Worm (Caenorhabditis elegans) whole organism, young adult: ENCODE data around the gene R09A1.3.

Experiments used
- B0261.1 ChIP-seq: sonication (generic microtip); optimal IDR thresholded peaks from 2 replicates; lab custom pipeline; 2016; ENCODE audit warnings: mild to moderate bottlenecking, missing genetic modification characterization, moderate library complexity, missing compliant biosample characterization
- C17E4.6 ChIP-seq: fragments of 200-800 bp; sonication (Bioruptor generic); IDR thresholded peaks from 2 replicates; pipeline ENCODE4 v1.3.6; 2022; ENCODE audit warnings: missing genetic modification reagents, missing genetic modification characterization, missing compliant biosample characterization
- F22D6.2 ChIP-seq: sonication (generic microtip); optimal IDR thresholded peaks from 2 replicates; lab custom pipeline; 2016; ENCODE audit warnings: mild to moderate bottlenecking, missing genetic modification characterization, missing compliant biosample characterization
- F37B4.10 ChIP-seq: fragments of 200-800 bp; sonication (Bioruptor generic); IDR thresholded peaks from 2 replicates; pipeline ENCODE4 v1.3.6; 2022; ENCODE audit warnings: missing genetic modification characterization, missing compliant biosample characterization
- F49E8.2 ChIP-seq: sonication (generic microtip); optimal IDR thresholded peaks from 3 replicates; lab custom pipeline; 2017; ENCODE audit warnings: missing genetic modification characterization, mild to moderate bottlenecking, missing compliant biosample characterization, antibody characterized with exemption, moderate library complexity; ENCODE audit not compliant: insufficient read depth
- F52B5.7 ChIP-seq: sonication (generic microtip); optimal IDR thresholded peaks from 2 replicates; lab custom pipeline; 2016; ENCODE audit warnings: mild to moderate bottlenecking, missing genetic modification characterization, missing compliant biosample characterization
- F57C9.4 ChIP-seq: sonication (generic microtip); optimal IDR thresholded peaks from 2 replicates; lab custom pipeline; 2017; ENCODE audit warnings: mild to moderate bottlenecking, missing genetic modification characterization, missing compliant biosample characterization
- K12H6.12 ChIP-seq: fragments of 200-800 bp; sonication (Bioruptor generic); optimal IDR thresholded peaks from 2 replicates; lab custom pipeline; 2018; ENCODE audit warnings: mild to moderate bottlenecking, missing genetic modification characterization, missing compliant biosample characterization
- Y53G8AR.9 ChIP-seq: fragments of 200-800 bp; sonication (Bioruptor generic); conservative IDR thresholded peaks from 2 replicates; pipeline ENCODE4 v1.3.6; 2022; ENCODE audit warnings: missing genetic modification reagents, missing genetic modification characterization, missing compliant biosample characterization
- aptf-2 ChIP-seq: fragments of 200-800 bp; sonication (Bioruptor generic); conservative IDR thresholded peaks from 2 replicates; pipeline ENCODE4 v1.3.6; 2022; ENCODE audit warnings: missing genetic modification reagents, missing genetic modification characterization, missing compliant biosample characterization
- athp-1 ChIP-seq: sonication (generic microtip); optimal IDR thresholded peaks from 2 replicates; lab custom pipeline; 2017; ENCODE audit warnings: mild to moderate bottlenecking, missing genetic modification characterization, missing compliant biosample characterization
- attf-3 ChIP-seq: fragments of 200-800 bp; sonication (Bioruptor generic); conservative IDR thresholded peaks from 2 replicates; pipeline ENCODE4 v1.3.6; 2022; ENCODE audit warnings: missing genetic modification reagents, missing genetic modification characterization, missing compliant biosample characterization
- attf-5 ChIP-seq: fragments of 200-800 bp; sonication (Bioruptor generic); optimal IDR thresholded peaks from 2 replicates; lab custom pipeline; 2018; ENCODE audit warnings: mild to moderate bottlenecking, missing genetic modification characterization, missing compliant biosample characterization
- bed-1 ChIP-seq: fragments of 200-800 bp; sonication (Bioruptor generic); IDR thresholded peaks from 2 replicates; pipeline ENCODE4 v1.3.6; 2022; ENCODE audit warnings: missing genetic modification reagents, missing genetic modification characterization, missing compliant biosample characterization
- cebp-1 ChIP-seq, 2 experiments: fragments of 200-800 bp in 1 of 2; sonication (Bioruptor generic) in 1 of 2; sonication (generic microtip) in 1 of 2; IDR thresholded peaks in 1 of 2; optimal IDR thresholded peaks in 1 of 2; 2 replicates each; pipeline versions ENCODE4 v1.3.6 to Lab custom; 2017 to 2022; ENCODE audit warnings: missing compliant biosample characterization in 2 of 2, missing genetic modification characterization in 2 of 2, mild to moderate bottlenecking in 1 of 2, missing genetic modification reagents in 1 of 2, moderate library complexity in 1 of 2
- ceh-27 ChIP-seq: fragments of 200-800 bp; sonication (Bioruptor generic); optimal IDR thresholded peaks from 2 replicates; lab custom pipeline; 2018; ENCODE audit warnings: mild to moderate bottlenecking, missing genetic modification characterization, moderate library complexity, missing compliant biosample characterization
- dox-1 ChIP-seq: fragments of 200-800 bp; sonication (Bioruptor generic); IDR thresholded peaks from 2 replicates; pipeline ENCODE4 v1.3.6; 2022; ENCODE audit warnings: missing genetic modification reagents, missing genetic modification characterization, missing compliant biosample characterization
- dpff-1 ChIP-seq: sonication (generic microtip); optimal IDR thresholded peaks from 2 replicates; lab custom pipeline; 2017; ENCODE audit warnings: mild to moderate bottlenecking, missing genetic modification characterization, missing compliant biosample characterization
- egl-18 ChIP-seq: fragments of 200-800 bp; sonication (Bioruptor generic); IDR thresholded peaks from 2 replicates; pipeline ENCODE4 v1.3.6; 2022; ENCODE audit warnings: missing genetic modification reagents, missing genetic modification characterization, missing compliant biosample characterization
- egrh-3 ChIP-seq: fragments of 200-800 bp; sonication (Bioruptor generic); IDR thresholded peaks from 2 replicates; pipeline ENCODE4 v1.3.6; 2022; ENCODE audit warnings: missing genetic modification reagents, missing genetic modification characterization, missing compliant biosample characterization
- gei-17 ChIP-seq: fragments of 200-800 bp; sonication (Bioruptor generic); optimal IDR thresholded peaks from 2 replicates; lab custom pipeline; 2018; ENCODE audit warnings: mild to moderate bottlenecking, missing genetic modification characterization, missing compliant biosample characterization
- hlh-12 ChIP-seq: sonication (generic microtip); optimal IDR thresholded peaks from 2 replicates; lab custom pipeline; 2016; ENCODE audit warnings: missing genetic modification characterization, missing compliant biosample characterization
- hmg-1.2 ChIP-seq: fragments of 200-800 bp; sonication (Bioruptor generic); IDR thresholded peaks from 2 replicates; pipeline ENCODE4 v1.3.6; 2022; ENCODE audit warnings: missing genetic modification reagents, missing genetic modification characterization, missing compliant biosample characterization
- lin-35 ChIP-seq, 3 experiments: fragments of 150-350 bp in 2 of 3; sonication (generic microtip) in 1 of 3; optimal IDR thresholded peaks; 2 replicates each; lab custom pipeline; 2014 to 2018; ENCODE audit warnings: missing biosample characterization in 3 of 3, missing genetic modification characterization in 3 of 3, missing genetic modification reagents in 3 of 3
- lin-40 ChIP-seq: sonication (generic microtip); optimal IDR thresholded peaks from 2 replicates; lab custom pipeline; 2016; ENCODE audit warnings: missing genetic modification characterization, mild to moderate bottlenecking, missing compliant biosample characterization, missing genotype, missing genetic modification reagents
- lin-54 ChIP-seq: fragments of 200-800 bp; sonication (Bioruptor generic); optimal IDR thresholded peaks from 2 replicates; lab custom pipeline; 2018; ENCODE audit warnings: mild to moderate bottlenecking, missing genetic modification characterization, missing compliant biosample characterization
- lir-1 ChIP-seq: fragments of 200-800 bp; sonication (Bioruptor generic); conservative IDR thresholded peaks from 2 replicates; pipeline ENCODE4 v1.3.6; 2022; ENCODE audit warnings: missing genetic modification reagents, missing genetic modification characterization, missing compliant biosample characterization
- madf-6 ChIP-seq: fragments of 200-800 bp; sonication (Bioruptor generic); IDR thresholded peaks from 2 replicates; pipeline ENCODE4 v1.3.6; 2022; ENCODE audit warnings: missing genetic modification reagents, missing genetic modification characterization, missing compliant biosample characterization
- nfyb-1 ChIP-seq: fragments of 200-800 bp; sonication (Bioruptor generic); IDR thresholded peaks from 2 replicates; pipeline ENCODE4 v1.3.6; 2022; ENCODE audit warnings: missing genetic modification reagents, missing genetic modification characterization, missing compliant biosample characterization
- nhr-80 ChIP-seq: sonication (generic microtip); optimal IDR thresholded peaks from 2 replicates; lab custom pipeline; 2016; ENCODE audit warnings: missing genetic modification characterization, missing compliant biosample characterization
- repo-1 ChIP-seq: sonication (generic microtip); optimal IDR thresholded peaks from 2 replicates; lab custom pipeline; 2017; ENCODE audit warnings: mild to moderate bottlenecking, missing genetic modification characterization, missing compliant biosample characterization
- snpc-1.3 ChIP-seq: sonication (generic microtip); optimal IDR thresholded peaks from 2 replicates; lab custom pipeline; 2017; ENCODE audit warnings: missing genetic modification characterization, mild to moderate bottlenecking, missing compliant biosample characterization, antibody characterized with exemption, moderate library complexity, missing genotype, missing genetic modification reagents; ENCODE audit not compliant: insufficient read depth
- snpc-4 ChIP-seq, 5 experiments: fragments of 150-350 bp in 1 of 5; sonication (generic microtip) in 4 of 5; optimal IDR thresholded peaks; 2 replicates each; lab custom pipeline; 2014 to 2018; ENCODE audit warnings: missing genetic modification characterization in 5 of 5, missing biosample characterization in 3 of 5, antibody characterized with exemption in 2 of 5, mild to moderate bottlenecking in 2 of 5, missing compliant biosample characterization in 2 of 5, missing genotype in 2 of 5, moderate library complexity in 2 of 5, missing genetic modification reagents in 1 of 5
- somi-1 ChIP-seq: fragments of 200-800 bp; sonication (Bioruptor generic); optimal IDR thresholded peaks from 2 replicates; lab custom pipeline; 2018; ENCODE audit warnings: mild to moderate bottlenecking, missing genetic modification characterization, missing compliant biosample characterization
- sptf-2 ChIP-seq: fragments of 200-800 bp; sonication (Bioruptor generic); optimal IDR thresholded peaks from 2 replicates; lab custom pipeline; 2018; ENCODE audit warnings: mild to moderate bottlenecking, missing genetic modification characterization, missing compliant biosample characterization
- tbp1 ChIP-seq: fragments of 200-800 bp; sonication (Bioruptor generic); optimal IDR thresholded peaks from 2 replicates; lab custom pipeline; 2018; ENCODE audit warnings: mild to moderate bottlenecking, missing genetic modification characterization, missing compliant biosample characterization
- zfh-2 ChIP-seq: fragments of 200-800 bp; sonication (Bioruptor generic); conservative IDR thresholded peaks from 2 replicates; pipeline ENCODE4 v1.3.6; 2022; ENCODE audit warnings: missing genetic modification reagents, missing genetic modification characterization, missing compliant biosample characterization

The R09A1.3 gene

ce11 chrV:982281-982756 is 44.6 kb downstream of the R09A1.3 start, which contains the start of the genes Y50D4C.12 and unc-34:
Gene Y50D4C.12 (plus strand): TSS chrV:982581.
Gene unc-34 (plus strand): TSS chrV:982706.
- TF ChIP-seq lir-1 (GFP tag; lab: Robert Waterston, UW), result no peak
- no peak for TF ChIP-seq gei-17 (GFP tag; lab: Kevin White, UChicago)
- TF ChIP-seq repo-1, result no peak
- no peak for TF ChIP-seq hmg-1.2 (GFP tag; lab: Robert Waterston, UW)
- no peak for TF ChIP-seq snpc-1.3
- TF ChIP-seq lin-54 (GFP tag; lab: Kevin White, UChicago), result no peak
- no peak for TF ChIP-seq aptf-2 (GFP tag; lab: Robert Waterston, UW)

ce11 chrV:979698-980097 is 47.2 kb downstream of the R09A1.3 start:
- TF ChIP-seq lin-35 (GFP tag; optimal IDR thresholded peaks at IDR 0.05; lab: Kevin White, UChicago), result peak in 1 of 3 experiments; percentile 7
- TF ChIP-seq hmg-1.2 (GFP tag; lab: Robert Waterston, UW), result peak; percentile 72
- TF ChIP-seq attf-3 (GFP tag; lab: Robert Waterston, UW), result no peak
- TF ChIP-seq bed-1, result no peak
- peak; percentile 61 for TF ChIP-seq zfh-2 (GFP tag; lab: Robert Waterston, UW)
- no peak for TF ChIP-seq K12H6.12 (tag; lab: Kevin White, UChicago)
- TF ChIP-seq somi-1 (GFP tag; lab: Kevin White, UChicago), result peak; percentile 25
- TF ChIP-seq C17E4.6 (GFP tag; lab: Robert Waterston, UW), result no peak
- TF ChIP-seq F37B4.10 (GFP tag; lab: Robert Waterston, UW), result no peak

ce11 chrV:978617-979016 is 48.3 kb downstream of the R09A1.3 start:
- TF ChIP-seq madf-6 (GFP tag; lab: Robert Waterston, UW), result no peak
- TF ChIP-seq hmg-1.2 (GFP tag; lab: Robert Waterston, UW), result 0 out of 2 replicates have a peak, but pooled peaks have one; percentile 4

ce11 chrV:977853-978252 is 49.0 kb downstream of the R09A1.3 start:
- TF ChIP-seq F52B5.7 (tag; lab: Kevin White, UChicago), result no peak
- TF ChIP-seq Y53G8AR.9 (GFP tag; lab: Robert Waterston, UW), result no peak
- TF ChIP-seq sptf-2, result no peak
- TF ChIP-seq athp-1 (tag; lab: Kevin White, UChicago), result no peak

- TF ChIP-seq hmg-1.2 (GFP tag; lab: Robert Waterston, UW) (no peak), nhr-80 (tag; lab: Kevin White, UChicago) (peak; percentile 20), F57C9.4 (tag; lab: Kevin White, UChicago) (no peak), dox-1 (GFP tag; lab: Robert Waterston, UW) (no peak), F22D6.2 (tag; lab: Kevin White, UChicago) (no peak), egl-18 (GFP tag; lab: Robert Waterston, UW) (no peak)
- TF ChIP-seq, all 124 proteins: peak for 1
Measured at ce11 chrV:976498-977063, 50.3 kb downstream of the R09A1.3 start.

ce11 chrV:975184-975583 is 51.7 kb downstream of the R09A1.3 start:
- 0 out of 2 replicates have a peak, but pooled peaks have one; percentile 34 for TF ChIP-seq zfh-2 (GFP tag; lab: Robert Waterston, UW)
- peak; percentile 24 for TF ChIP-seq lin-40 (tag; lab: Kevin White, UChicago)
- no peak for TF ChIP-seq snpc-4 (GFP tag; optimal IDR thresholded peaks at IDR 0.05; lab: Kevin White, UChicago)
- TF ChIP-seq snpc-4 (tag; optimal IDR thresholded peaks at IDR 0.05; lab: Kevin White, UChicago), result peak in 2 of 4 experiments; percentile 10 to 47
- TF ChIP-seq hmg-1.2 (GFP tag; lab: Robert Waterston, UW), result peak; percentile 84
- peak; percentile 53 for TF ChIP-seq ceh-27 (GFP tag; lab: Kevin White, UChicago)
- TF ChIP-seq dpff-1 (tag; lab: Kevin White, UChicago), result no peak
- peak; percentile 19 for TF ChIP-seq attf-5
- peak; percentile 8 for TF ChIP-seq tbp1 (GFP tag; lab: Kevin White, UChicago)
- no peak for TF ChIP-seq F49E8.2 (tag; lab: Kevin White, UChicago)
- no peak for TF ChIP-seq hlh-12 (tag; lab: Kevin White, UChicago)
- no peak for TF ChIP-seq egrh-3 (GFP tag; lab: Robert Waterston, UW)
- TF ChIP-seq nfyb-1 (GFP tag; lab: Robert Waterston, UW), result no peak
- no peak for TF ChIP-seq B0261.1 (tag; lab: Kevin White, UChicago)
- peak; percentile 55; the same call in 1 of the 2 replicates for TF ChIP-seq dox-1 (GFP tag; lab: Robert Waterston, UW)
- TF ChIP-seq cebp-1 (GFP tag; IDR thresholded peaks at IDR 0.05; lab: Robert Waterston, UW), result no peak
- TF ChIP-seq cebp-1 (tag; optimal IDR thresholded peaks at IDR 0.05; lab: Kevin White, UChicago), result peak; percentile 53
